Worm (Caenorhabditis elegans) whole organism, L4/young adult: ENCODE measurements around the gene Y47D3A.14.

Source experiments
- W03F9.2 ChIP-seq: fragments of 150-350 bp; optimal IDR thresholded peaks from 2 replicates; lab custom pipeline; 2014; ENCODE audit warnings: missing biosample characterization, missing genetic modification characterization
- dao-5 ChIP-seq: sonication (generic microtip); optimal IDR thresholded peaks from 2 replicates; lab custom pipeline; 2016; ENCODE audit warnings: missing genotype, missing genetic modification characterization, moderate library complexity, missing compliant biosample characterization
- him-1 ChIP-seq: sonication (generic microtip); optimal IDR thresholded peaks from 2 replicates; lab custom pipeline; 2016; ENCODE audit warnings: missing genotype, missing genetic modification reagents, missing genetic modification characterization, missing compliant biosample characterization

ce11 chrIII:11234742-11235141 is 1.9 kb downstream of the Y47D3A.14 start, which contains the start of gene Y47D3A.34:
- no peak for TF ChIP-seq him-1 (tag; lab: Kevin White, UChicago)
- no peak for TF ChIP-seq dao-5
- TF ChIP-seq W03F9.2 (tag; lab: Kevin White, UChicago): no peak
